Worm (Caenorhabditis elegans) whole organism, young adult: ENCODE measurements around the gene tag-290.

Experiments used
- C17E4.6 ChIP-seq: fragments of 200-800 bp; sonication (Bioruptor generic); IDR thresholded peaks from 2 replicates; pipeline ENCODE4 v1.3.6; 2022; ENCODE audit warnings: missing genetic modification reagents, missing genetic modification characterization, missing compliant biosample characterization
- F10E7.11 ChIP-seq: sonication (generic microtip); optimal IDR thresholded peaks from 2 replicates; lab custom pipeline; 2017; ENCODE audit warnings: mild to moderate bottlenecking, missing genetic modification characterization, moderate library complexity, missing compliant biosample characterization
- F23B12.7 ChIP-seq: sonication (generic microtip); optimal IDR thresholded peaks from 2 replicates; lab custom pipeline; 2017; ENCODE audit warnings: missing genetic modification characterization, mild to moderate bottlenecking, missing compliant biosample characterization, antibody characterized with exemption, moderate library complexity; ENCODE audit not compliant: insufficient read depth
- F39B2.1 ChIP-seq: fragments of 200-800 bp; sonication (Bioruptor generic); IDR thresholded peaks from 2 replicates; pipeline ENCODE4 v1.3.6; 2022; ENCODE audit warnings: missing genetic modification reagents, missing genetic modification characterization, missing compliant biosample characterization
- F57C9.4 ChIP-seq: sonication (generic microtip); optimal IDR thresholded peaks from 2 replicates; lab custom pipeline; 2017; ENCODE audit warnings: mild to moderate bottlenecking, missing genetic modification characterization, missing compliant biosample characterization
- Y53F4B.3 ChIP-seq: fragments of 200-800 bp; sonication (Bioruptor generic); IDR thresholded peaks from 2 replicates; pipeline ENCODE4 v1.3.6; 2022; ENCODE audit warnings: missing genetic modification reagents, missing genetic modification characterization, missing compliant biosample characterization
- Y79H2A.3 ChIP-seq: fragments of 200-800 bp; sonication (Bioruptor generic); conservative IDR thresholded peaks from 2 replicates; pipeline ENCODE4 v1.3.6; 2022; ENCODE audit warnings: missing genetic modification reagents, missing genetic modification characterization, missing compliant biosample characterization
- aptf-2 ChIP-seq: fragments of 200-800 bp; sonication (Bioruptor generic); conservative IDR thresholded peaks from 2 replicates; pipeline ENCODE4 v1.3.6; 2022; ENCODE audit warnings: missing genetic modification reagents, missing genetic modification characterization, missing compliant biosample characterization
- ccch-3 ChIP-seq: fragments of 200-800 bp; sonication (Bioruptor generic); optimal IDR thresholded peaks from 2 replicates; lab custom pipeline; 2018; ENCODE audit warnings: mild to moderate bottlenecking, missing genetic modification characterization, missing compliant biosample characterization
- dox-1 ChIP-seq: fragments of 200-800 bp; sonication (Bioruptor generic); IDR thresholded peaks from 2 replicates; pipeline ENCODE4 v1.3.6; 2022; ENCODE audit warnings: missing genetic modification reagents, missing genetic modification characterization, missing compliant biosample characterization
- efl-1 ChIP-seq: fragments of 150-350 bp; optimal IDR thresholded peaks from 2 replicates; lab custom pipeline; 2014; ENCODE audit warnings: missing biosample characterization, missing genetic modification reagents, missing genetic modification characterization
- gei-17 ChIP-seq: fragments of 200-800 bp; sonication (Bioruptor generic); optimal IDR thresholded peaks from 2 replicates; lab custom pipeline; 2018; ENCODE audit warnings: mild to moderate bottlenecking, missing genetic modification characterization, missing compliant biosample characterization
- hmg-20 ChIP-seq: fragments of 200-800 bp; sonication (Bioruptor generic); IDR thresholded peaks from 2 replicates; pipeline ENCODE4 v1.3.6; 2022; ENCODE audit warnings: missing genetic modification reagents, missing genetic modification characterization, missing compliant biosample characterization
- let-607 ChIP-seq, 2 experiments: fragments of 200-800 bp in 1 of 2; sonication (Bioruptor generic) in 1 of 2; sonication (generic microtip) in 1 of 2; optimal IDR thresholded peaks; 2 replicates each; lab custom pipeline; 2016 to 2018; ENCODE audit warnings: mild to moderate bottlenecking in 2 of 2, missing compliant biosample characterization in 2 of 2, missing genetic modification characterization in 2 of 2, moderate library complexity in 2 of 2, missing genotype in 1 of 2
- lin-26 ChIP-seq: fragments of 200-800 bp; sonication (Bioruptor generic); IDR thresholded peaks from 2 replicates; pipeline ENCODE4 v1.3.6; 2022; ENCODE audit warnings: missing genetic modification reagents, missing genetic modification characterization, missing compliant biosample characterization
- lin-35 ChIP-seq, 3 experiments: fragments of 150-350 bp in 2 of 3; sonication (generic microtip) in 1 of 3; optimal IDR thresholded peaks; 2 replicates each; lab custom pipeline; 2014 to 2018; ENCODE audit warnings: missing biosample characterization in 3 of 3, missing genetic modification characterization in 3 of 3, missing genetic modification reagents in 3 of 3
- lir-1 ChIP-seq: fragments of 200-800 bp; sonication (Bioruptor generic); conservative IDR thresholded peaks from 2 replicates; pipeline ENCODE4 v1.3.6; 2022; ENCODE audit warnings: missing genetic modification reagents, missing genetic modification characterization, missing compliant biosample characterization
- madf-6 ChIP-seq: fragments of 200-800 bp; sonication (Bioruptor generic); IDR thresholded peaks from 2 replicates; pipeline ENCODE4 v1.3.6; 2022; ENCODE audit warnings: missing genetic modification reagents, missing genetic modification characterization, missing compliant biosample characterization
- nfya-1 ChIP-seq: sonication (generic microtip); optimal IDR thresholded peaks from 2 replicates; lab custom pipeline; 2017; ENCODE audit warnings: antibody characterized with exemption, missing compliant biosample characterization, missing genetic modification characterization, borderline replicate concordance; ENCODE audit not compliant: insufficient read depth
- nhr-120 ChIP-seq: fragments of 200-800 bp; sonication (Bioruptor generic); IDR thresholded peaks from 2 replicates; pipeline ENCODE4 v1.3.6; 2022; ENCODE audit warnings: missing genetic modification characterization, missing compliant biosample characterization
- nhr-80 ChIP-seq: sonication (generic microtip); optimal IDR thresholded peaks from 2 replicates; lab custom pipeline; 2016; ENCODE audit warnings: missing genetic modification characterization, missing compliant biosample characterization
- rec-8 ChIP-seq, 2 experiments: sonication (generic microtip); optimal IDR thresholded peaks; 2 replicates each; lab custom pipeline; 2016; ENCODE audit warnings: mild to moderate bottlenecking in 2 of 2, missing genetic modification characterization in 2 of 2, missing genetic modification reagents in 2 of 2, missing genotype in 2 of 2, missing biosample characterization in 1 of 2, missing compliant biosample characterization in 1 of 2, moderate library complexity in 1 of 2
- rpc-1 ChIP-seq, 2 experiments: fragments of 150-350 bp in 1 of 2; sonication (generic microtip) in 1 of 2; optimal IDR thresholded peaks; 2 replicates each; lab custom pipeline; 2014 to 2018; ENCODE audit warnings: missing biosample characterization in 1 of 2, missing genetic modification characterization in 1 of 2, missing genetic modification reagents in 1 of 2, missing genotype in 1 of 2
- snpc-1.1 ChIP-seq: sonication (generic microtip); optimal IDR thresholded peaks from 2 replicates; lab custom pipeline; 2017; ENCODE audit warnings: missing genetic modification characterization, mild to moderate bottlenecking, missing compliant biosample characterization, antibody characterized with exemption, moderate library complexity, missing genotype, missing genetic modification reagents; ENCODE audit not compliant: insufficient read depth
- snpc-4 ChIP-seq, 5 experiments: fragments of 150-350 bp in 1 of 5; sonication (generic microtip) in 4 of 5; optimal IDR thresholded peaks; 2 replicates each; lab custom pipeline; 2014 to 2018; ENCODE audit warnings: missing genetic modification characterization in 5 of 5, missing biosample characterization in 3 of 5, antibody characterized with exemption in 2 of 5, mild to moderate bottlenecking in 2 of 5, missing compliant biosample characterization in 2 of 5, missing genotype in 2 of 5, moderate library complexity in 2 of 5, missing genetic modification reagents in 1 of 5
- somi-1 ChIP-seq: fragments of 200-800 bp; sonication (Bioruptor generic); optimal IDR thresholded peaks from 2 replicates; lab custom pipeline; 2018; ENCODE audit warnings: mild to moderate bottlenecking, missing genetic modification characterization, missing compliant biosample characterization
- sptf-2 ChIP-seq: fragments of 200-800 bp; sonication (Bioruptor generic); optimal IDR thresholded peaks from 2 replicates; lab custom pipeline; 2018; ENCODE audit warnings: mild to moderate bottlenecking, missing genetic modification characterization, missing compliant biosample characterization
- ztf-26 ChIP-seq: sonication (generic microtip); optimal IDR thresholded peaks from 2 replicates; lab custom pipeline; 2017; ENCODE audit warnings: missing genetic modification characterization, missing compliant biosample characterization
- ztf-28 ChIP-seq: fragments of 200-800 bp; sonication (Bioruptor generic); IDR thresholded peaks from 2 replicates; pipeline ENCODE4 v1.3.6; 2022; ENCODE audit warnings: missing genetic modification reagents, missing genetic modification characterization, missing compliant biosample characterization

The tag-290 gene

ce11 chrV:11572803-11573490 is 40.2 kb upstream of the tag-290 start, which contains the start of the genes H12C20.7 and nhr-68 (continued):
- 0 out of 2 replicates have a peak, but pooled peaks have one; percentile 27 for TF ChIP-seq Y79H2A.3
- no peak for TF ChIP-seq nhr-120 (GFP tag; lab: Robert Waterston, UW)
- TF ChIP-seq hmg-20 (GFP tag; lab: Robert Waterston, UW), result no peak
- TF ChIP-seq let-607 (tag; optimal IDR thresholded peaks at IDR 0.05; lab: Kevin White, UChicago), result peak; percentile 28 to 76
- TF ChIP-seq ztf-26, result peak; percentile 97
- peak in 1 of 3 experiments; percentile 55 for TF ChIP-seq lin-35 (GFP tag; optimal IDR thresholded peaks at IDR 0.05; lab: Kevin White, UChicago)
- no peak for TF ChIP-seq F23B12.7 (tag; lab: Kevin White, UChicago)
- no peak for TF ChIP-seq nfya-1 (tag; lab: Kevin White, UChicago)
- TF ChIP-seq F10E7.11 (tag; lab: Kevin White, UChicago), result no peak
- TF ChIP-seq ccch-3 (GFP tag; lab: Kevin White, UChicago), result no peak
- TF ChIP-seq Y53F4B.3 (GFP tag; lab: Robert Waterston, UW), result no peak
- TF ChIP-seq rpc-1 (optimal IDR thresholded peaks at IDR 0.05; lab: Kevin White, UChicago), result no peak
- no peak for TF ChIP-seq rpc-1 (tag; optimal IDR thresholded peaks at IDR 0.05; lab: Kevin White, UChicago)
- TF ChIP-seq F57C9.4, result no peak
- no peak for TF ChIP-seq ztf-28 (GFP tag; lab: Robert Waterston, UW)
- no peak for TF ChIP-seq snpc-4 (GFP tag; optimal IDR thresholded peaks at IDR 0.05; lab: Kevin White, UChicago)
- TF ChIP-seq snpc-4 (tag; optimal IDR thresholded peaks at IDR 0.05; lab: Kevin White, UChicago), result peak in 2 of 4 experiments; percentile 63 to 69

DNA sequence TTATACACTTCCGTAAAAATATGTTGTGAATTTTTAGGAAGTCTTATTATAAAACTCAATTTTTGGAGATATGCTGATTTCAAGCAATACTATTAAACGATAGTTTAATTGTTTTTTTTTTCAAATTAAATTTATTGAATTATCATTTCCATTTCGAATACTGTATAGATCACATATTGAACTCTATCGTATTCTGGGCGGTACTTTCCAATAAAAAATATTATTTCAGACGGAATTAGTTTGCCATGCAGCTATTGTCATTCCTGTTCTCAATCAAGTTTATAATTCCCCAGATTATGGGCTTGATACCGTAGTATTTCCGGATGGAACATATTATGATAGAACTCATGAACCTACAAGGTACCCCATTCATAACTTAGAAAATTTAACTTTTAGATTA is 38.5 kb upstream of the tag-290 start:
- TF ChIP-seq nhr-80 (tag; lab: Kevin White, UChicago), result peak; percentile 19
- no peak for TF ChIP-seq aptf-2 (GFP tag; lab: Robert Waterston, UW)

DNA sequence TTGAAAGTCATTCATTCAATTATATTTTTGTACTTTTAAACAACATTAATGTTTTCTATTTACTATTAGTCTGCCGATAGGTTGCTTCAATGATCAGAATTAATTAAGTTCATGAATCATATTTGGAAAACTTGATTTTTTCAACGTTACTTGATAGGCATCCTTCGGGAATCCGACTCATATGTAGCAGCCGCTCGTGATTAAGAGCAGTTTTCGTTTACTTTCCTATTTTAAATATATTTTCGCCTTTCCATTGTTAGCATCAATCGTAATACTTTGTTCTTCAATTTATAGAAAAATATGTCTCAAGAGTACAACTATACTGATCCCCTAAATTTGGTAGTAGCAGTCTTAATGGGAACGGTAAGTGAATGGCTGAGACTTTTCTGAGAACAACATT is 32.3 kb upstream of the tag-290 start, which contains the start of gene srx-90:
Gene srx-90 (plus strand): TSS at position 301 of the 400 bp plus-strand sequence.
- no peak for TF ChIP-seq dox-1 (GFP tag; lab: Robert Waterston, UW)
- no peak for TF ChIP-seq gei-17
- TF ChIP-seq lir-1 (GFP tag; lab: Robert Waterston, UW), result no peak

- no peak for TF ChIP-seq efl-1 (GFP tag; lab: Kevin White, UChicago)
- TF ChIP-seq Y53F4B.3 (GFP tag; lab: Robert Waterston, UW), result no peak
- TF ChIP-seq somi-1 (GFP tag; lab: Kevin White, UChicago), result no peak
- no peak for TF ChIP-seq rec-8 (tag; optimal IDR thresholded peaks at IDR 0.05; lab: Kevin White, UChicago)
- TF ChIP-seq lin-26, result no peak
- no peak for TF ChIP-seq F39B2.1 (GFP tag; lab: Robert Waterston, UW)
- TF ChIP-seq hmg-20 (GFP tag; lab: Robert Waterston, UW), result no peak
- no peak for TF ChIP-seq madf-6
- no peak for TF ChIP-seq snpc-1.1 (tag; lab: Kevin White, UChicago)
- no peak for TF ChIP-seq ztf-28 (GFP tag; lab: Robert Waterston, UW)
- TF ChIP-seq sptf-2 (GFP tag; lab: Kevin White, UChicago), result no peak
- no peak for TF ChIP-seq C17E4.6 (GFP tag; lab: Robert Waterston, UW)
Measured at ce11 chrV:11583212-11583611, 29.9 kb upstream of the tag-290 start, which contains the start of gene srx-88. srx-88 (plus strand) TSS chrV:11583512.
